Fruit fly (Drosophila melanogaster) whole organism, embryonic: ENCODE measurements around the gene Antp.

ENCODE experiments used
- ATbp ChIP-seq: fragments of 200-800 bp; sonication (Bioruptor generic); optimal IDR thresholded peaks from 2 replicates; lab custom pipeline; 2017; ENCODE audit warnings: missing biosample characterization, mild to moderate bottlenecking, missing genetic modification characterization, missing genetic modification reagents
- Adf1 ChIP-seq: fragments of 200-800 bp; sonication (Bioruptor generic); IDR thresholded peaks from 2 replicates; pipeline ENCODE4 v1.3.6; 2022; ENCODE audit warnings: missing biosample characterization, missing genetic modification characterization
- Bgb ChIP-seq: fragments of 200-800 bp; sonication (Bioruptor generic); IDR thresholded peaks from 2 replicates; pipeline ENCODE4 v1.3.6; 2022; ENCODE audit warnings: missing biosample characterization, missing genetic modification characterization; ENCODE audit not compliant: partially characterized antibody
- Bteb2 ChIP-seq: fragments of 200-800 bp; sonication (Bioruptor generic); optimal IDR thresholded peaks from 2 replicates; lab custom pipeline; 2016; ENCODE audit warnings: missing biosample characterization, missing genetic modification characterization
- CG10267 ChIP-seq: fragments of 200-800 bp; sonication (Bioruptor generic); optimal IDR thresholded peaks from 2 replicates; lab custom pipeline; 2018; ENCODE audit warnings: missing biosample characterization, mild to moderate bottlenecking, missing genetic modification characterization, moderate library complexity
- CG11456 ChIP-seq: fragments of 200-800 bp; sonication (Bioruptor generic); IDR thresholded peaks from 3 replicates; pipeline ENCODE4 v1.3.6; 2022; ENCODE audit warnings: missing biosample characterization, missing genetic modification characterization
- CG12744 ChIP-seq: fragments of 200-800 bp; sonication (Bioruptor generic); optimal IDR thresholded peaks from 2 replicates; lab custom pipeline; 2016; ENCODE audit warnings: missing biosample characterization, missing genetic modification characterization
- CG13624 ChIP-seq: fragments of 200-800 bp; sonication (Bioruptor generic); optimal IDR thresholded peaks from 2 replicates; lab custom pipeline; 2016; ENCODE audit warnings: missing biosample characterization, missing genetic modification characterization
- CG14050 ChIP-seq: fragments of 200-800 bp; sonication (Bioruptor generic); IDR thresholded peaks from 3 replicates; pipeline ENCODE4 v1.3.6; 2022; ENCODE audit warnings: missing biosample characterization, missing genetic modification characterization
- CG14667 ChIP-seq: fragments of 200-800 bp; sonication (Bioruptor generic); IDR thresholded peaks from 2 replicates; pipeline ENCODE4 v1.3.6; 2022; ENCODE audit warnings: missing biosample characterization, missing genetic modification characterization
- CG1602 ChIP-seq: fragments of 200-800 bp; sonication (Bioruptor generic); optimal IDR thresholded peaks from 3 replicates; lab custom pipeline; 2016; ENCODE audit warnings: missing biosample characterization, missing genetic modification characterization
- CG1647 ChIP-seq: fragments of 200-800 bp; sonication (Bioruptor generic); optimal IDR thresholded peaks from 3 replicates; lab custom pipeline; 2016; ENCODE audit warnings: missing biosample characterization, missing genetic modification characterization
- CG17612 ChIP-seq: fragments of 200-800 bp; sonication (Bioruptor generic); IDR thresholded peaks from 2 replicates; pipeline ENCODE4 v1.3.6; 2022; ENCODE audit warnings: missing biosample characterization, missing genetic modification characterization
- CG17802 ChIP-seq: fragments of 200-800 bp; sonication (Bioruptor generic); optimal IDR thresholded peaks from 2 replicates; lab custom pipeline; 2018; ENCODE audit warnings: missing biosample characterization, mild to moderate bottlenecking, missing genetic modification characterization, moderate library complexity
- CG17829 ChIP-seq: fragments of 200-800 bp; optimal IDR thresholded peaks from 2 replicates; lab custom pipeline; 2019; ENCODE audit warnings: missing biosample characterization, mild to moderate bottlenecking, missing genetic modification characterization, moderate library complexity
- CG18599 ChIP-seq: fragments of 200-800 bp; sonication (Bioruptor generic); optimal IDR thresholded peaks from 3 replicates; lab custom pipeline; 2017; ENCODE audit warnings: missing biosample characterization, missing genetic modification characterization, mild to moderate bottlenecking, moderate library complexity, missing genetic modification reagents
- CG2129 ChIP-seq: fragments of 200-800 bp; sonication (Bioruptor generic); IDR thresholded peaks from 2 replicates; pipeline ENCODE4 v1.3.6; 2022; ENCODE audit warnings: missing biosample characterization, missing genetic modification characterization; ENCODE audit not compliant: partially characterized antibody
- CG2199 ChIP-seq: fragments of 200-800 bp; sonication (Bioruptor generic); IDR thresholded peaks from 3 replicates; pipeline ENCODE4 v1.3.6; 2022; ENCODE audit warnings: missing biosample characterization, missing genetic modification characterization
- CG43689 ChIP-seq: fragments of 200-800 bp; sonication (Bioruptor generic); IDR thresholded peaks from 2 replicates; pipeline ENCODE4 v1.3.6; 2022; ENCODE audit warnings: missing biosample characterization, missing genetic modification characterization
- CG7271 ChIP-seq: fragments of 200-800 bp; sonication (Bioruptor generic); optimal IDR thresholded peaks from 2 replicates; lab custom pipeline; 2018; ENCODE audit warnings: missing biosample characterization, mild to moderate bottlenecking, missing genetic modification characterization, moderate library complexity
- CG9797 ChIP-seq: fragments of 200-800 bp; sonication (Bioruptor generic); optimal IDR thresholded peaks from 3 replicates; lab custom pipeline; 2018; ENCODE audit warnings: missing biosample characterization, mild to moderate bottlenecking, missing genetic modification characterization
- Camta ChIP-seq: fragments of 200-800 bp; sonication (Bioruptor generic); optimal IDR thresholded peaks from 2 replicates; lab custom pipeline; 2016; ENCODE audit warnings: missing biosample characterization, missing genetic modification characterization
- Dfd ChIP-seq, 2 experiments: fragments of >200 bp; optimal IDR thresholded peaks; 2 replicates each; lab custom pipeline; 2017; ENCODE audit warnings: missing biosample characterization in 2 of 2, missing genetic modification characterization in 2 of 2
- Dip2 ChIP-seq: fragments of 200-800 bp; sonication (Bioruptor generic); IDR thresholded peaks from 2 replicates; pipeline ENCODE4 v1.3.6; 2022; ENCODE audit warnings: missing biosample characterization, missing genetic modification characterization
- Hr39 ChIP-seq: fragments of >200 bp; optimal IDR thresholded peaks from 2 replicates; lab custom pipeline; 2017
- MTF-1 ChIP-seq: fragments of 200-800 bp; sonication (Bioruptor generic); optimal IDR thresholded peaks from 2 replicates; lab custom pipeline; 2018; ENCODE audit warnings: missing biosample characterization, mild to moderate bottlenecking, missing genetic modification characterization, borderline replicate concordance
- PHDP ChIP-seq: fragments of 200-800 bp; sonication (Bioruptor generic); optimal IDR thresholded peaks from 3 replicates; lab custom pipeline; 2018; ENCODE audit warnings: missing biosample characterization, mild to moderate bottlenecking, missing genetic modification characterization, moderate library complexity
- Poxn ChIP-seq: fragments of 200-800 bp; sonication (Bioruptor generic); IDR thresholded peaks from 2 replicates; pipeline ENCODE4 v1.3.6; 2022; ENCODE audit warnings: missing biosample characterization, missing genetic modification characterization
- Sin3A ChIP-seq: fragments of >200 bp; optimal IDR thresholded peaks from 2 replicates; lab custom pipeline; 2018
- Trl ChIP-seq, 3 experiments: fragments of >200 bp in 2 of 3; fragments of 200-800 bp in 1 of 3; sonication (Bioruptor generic) in 1 of 3; optimal IDR thresholded peaks; 2 replicates in 1 of 3; 3 replicates in 2 of 3; lab custom pipeline; 2016 to 2017; ENCODE audit warnings: missing biosample characterization in 1 of 3, missing genetic modification characterization in 1 of 3
- Vsx1 ChIP-seq: fragments of 200-800 bp; sonication (Bioruptor generic); optimal IDR thresholded peaks from 2 replicates; lab custom pipeline; 2017; ENCODE audit warnings: missing biosample characterization, mild to moderate bottlenecking, missing genetic modification characterization, missing genetic modification reagents
- ara ChIP-seq: fragments of 200-800 bp; sonication (Bioruptor generic); IDR thresholded peaks from 2 replicates; pipeline ENCODE4 v1.3.6; 2022; ENCODE audit warnings: missing biosample characterization, missing genetic modification characterization
- ase ChIP-seq: fragments of 200-800 bp; sonication (Bioruptor generic); IDR thresholded peaks from 3 replicates; pipeline ENCODE4 v1.3.6; 2022; ENCODE audit warnings: missing biosample characterization, missing genetic modification characterization
- ato ChIP-seq: fragments of 200-800 bp; sonication (Bioruptor generic); IDR thresholded peaks from 2 replicates; pipeline ENCODE4 v1.3.6; 2022; ENCODE audit warnings: missing biosample characterization, missing genetic modification characterization; ENCODE audit not compliant: partially characterized antibody
- dati ChIP-seq: fragments of 200-800 bp; sonication (Bioruptor generic); IDR thresholded peaks from 2 replicates; pipeline ENCODE4 v1.3.6; 2022; ENCODE audit warnings: missing biosample characterization, missing genetic modification characterization
- disco-r ChIP-seq: fragments of 200-800 bp; sonication (Bioruptor generic); optimal IDR thresholded peaks from 2 replicates; lab custom pipeline; 2016; ENCODE audit warnings: missing biosample characterization, missing genetic modification characterization
- emc ChIP-seq: fragments of 200-800 bp; sonication (Bioruptor generic); optimal IDR thresholded peaks from 2 replicates; lab custom pipeline; 2016; ENCODE audit warnings: missing biosample characterization, missing genetic modification characterization
- gcm ChIP-seq: fragments of 200-800 bp; sonication (Bioruptor generic); optimal IDR thresholded peaks from 2 replicates; lab custom pipeline; 2019; ENCODE audit warnings: missing biosample characterization, mild to moderate bottlenecking, missing genetic modification characterization, moderate library complexity
- gsb ChIP-seq: fragments of 200-800 bp; sonication (Bioruptor generic); IDR thresholded peaks from 2 replicates; pipeline ENCODE4 v1.3.6; 2022; ENCODE audit warnings: missing biosample characterization, missing genetic modification characterization
- her ChIP-seq: fragments of 200-800 bp; sonication (Bioruptor generic); optimal IDR thresholded peaks from 2 replicates; lab custom pipeline; 2016; ENCODE audit warnings: missing biosample characterization, missing genetic modification characterization
- hkb ChIP-seq, 2 experiments: fragments of 200-800 bp in 1 of 2; fragments of >200 bp in 1 of 2; sonication (Bioruptor generic) in 1 of 2; IDR thresholded peaks in 1 of 2; optimal IDR thresholded peaks in 1 of 2; 2 replicates each; pipeline versions ENCODE4 v1.3.6 to Lab custom; 2017 to 2022; ENCODE audit warnings: missing biosample characterization in 1 of 2, missing genetic modification characterization in 1 of 2
- kni ChIP-seq: fragments of 200-800 bp; sonication (Bioruptor generic); optimal IDR thresholded peaks from 3 replicates; lab custom pipeline; 2017; ENCODE audit warnings: mild to moderate bottlenecking, missing biosample characterization, missing genetic modification reagents, missing genetic modification characterization
- nerfin-1 ChIP-seq: fragments of 200-800 bp; sonication (Bioruptor generic); optimal IDR thresholded peaks from 3 replicates; lab custom pipeline; 2019; ENCODE audit warnings: missing biosample characterization, mild to moderate bottlenecking, missing genetic modification characterization, moderate library complexity
- phol ChIP-seq: fragments of 200-800 bp; sonication (Bioruptor generic); optimal IDR thresholded peaks from 3 replicates; lab custom pipeline; 2018; ENCODE audit warnings: missing biosample characterization, mild to moderate bottlenecking, missing genetic modification characterization, moderate library complexity
- pum ChIP-seq: fragments of 200-800 bp; sonication (Bioruptor generic); optimal IDR thresholded peaks from 2 replicates; lab custom pipeline; 2016; ENCODE audit warnings: missing biosample characterization, missing genetic modification characterization
- sens-2 ChIP-seq: fragments of 200-800 bp; sonication (Bioruptor generic); IDR thresholded peaks from 2 replicates; pipeline ENCODE4 v1.3.6; 2022; ENCODE audit warnings: missing biosample characterization, missing genetic modification characterization
- sqz ChIP-seq: fragments of 200-800 bp; sonication (Bioruptor generic); optimal IDR thresholded peaks from 3 replicates; lab custom pipeline; 2018; ENCODE audit warnings: missing biosample characterization, mild to moderate bottlenecking, missing genetic modification characterization
- sr ChIP-seq: fragments of 200-800 bp; sonication (Bioruptor generic); IDR thresholded peaks from 3 replicates; pipeline ENCODE4 v1.3.6; 2022; ENCODE audit warnings: missing biosample characterization, missing genetic modification characterization
- trh ChIP-seq: fragments of 200-800 bp; sonication (Bioruptor generic); optimal IDR thresholded peaks from 2 replicates; lab custom pipeline; 2016; ENCODE audit warnings: missing biosample characterization, missing genetic modification characterization

Antp gene

DNA sequence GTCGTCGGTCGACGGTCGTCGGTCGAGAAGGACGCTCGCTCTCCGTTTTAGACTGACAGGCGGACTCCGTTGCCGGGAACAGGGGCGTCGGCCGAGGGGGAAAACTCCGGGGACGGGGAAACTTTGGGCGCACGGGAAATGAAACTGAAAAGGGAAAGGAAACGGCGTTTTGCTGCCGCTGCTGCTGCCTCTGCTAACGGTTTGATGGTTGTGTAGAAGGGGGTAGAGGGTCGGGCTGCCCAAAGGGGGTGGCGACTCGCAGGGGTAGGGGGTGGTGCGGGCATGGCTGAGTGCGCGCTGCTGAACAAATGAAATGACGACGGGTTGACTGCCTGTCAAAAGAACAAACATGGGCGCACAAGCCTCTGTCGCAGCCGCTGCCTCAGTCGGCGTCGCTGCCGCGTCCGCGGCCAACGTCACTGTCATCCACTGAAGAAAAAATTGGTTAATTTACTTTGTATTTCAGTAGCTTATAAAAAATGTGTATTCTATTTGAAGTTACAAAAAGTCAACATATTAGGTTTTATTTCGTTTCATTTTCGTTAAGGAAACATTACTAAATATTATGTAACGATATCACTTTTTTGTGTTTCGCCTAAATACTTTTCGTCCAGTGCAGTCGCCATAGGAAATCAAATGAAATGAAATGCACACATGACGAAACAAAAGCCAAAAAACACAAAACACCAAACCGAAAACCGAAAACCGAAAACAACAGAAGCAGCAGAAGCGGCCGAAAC lies 63.0 kb downstream of the Antp start (continued):
- TF ChIP-seq CG12744 (GFP tag; lab: Kevin White, UChicago) (peak; percentile 44), ase (GFP tag; lab: Robert Waterston, UW) (peak; percentile 44; the same call in 1 of the 3 replicates), Dip2 (GFP tag; lab: Robert Waterston, UW) (no peak), Hr39 (no peak), Poxn (no peak), Bgb (GFP tag; lab: Robert Waterston, UW) (no peak), Dfd (GFP tag; optimal IDR thresholded peaks at IDR 0.05; lab: Kevin White, UChicago) (no peak), CG11456 (GFP tag; lab: Robert Waterston, UW) (no peak), Adf1 (GFP tag; lab: Robert Waterston, UW) (peak; percentile 88), Sin3A (no peak), CG7271 (tag; lab: Kevin White, UChicago) (peak; percentile 77), CG17612 (GFP tag; lab: Robert Waterston, UW) (no peak), Vsx1 (GFP tag; lab: Kevin White, UChicago) (peak; percentile 59), emc (GFP tag; lab: Kevin White, UChicago) (no peak), disco-r (GFP tag; lab: Kevin White, UChicago) (no peak), CG10267 (tag; lab: Kevin White, UChicago) (peak; percentile 81), CG9797 (GFP tag; lab: Kevin White, UChicago) (no peak), gcm (GFP tag; lab: Kevin White, UChicago) (peak; percentile 77), CG14667 (GFP tag; lab: Robert Waterston, UW) (no peak), CG1647 (GFP tag; lab: Kevin White, UChicago) (peak; percentile 31), pum (GFP tag; lab: Kevin White, UChicago) (peak; percentile 70), kni (peak; percentile 59), sqz (GFP tag; lab: Kevin White, UChicago) (peak; percentile 55), Trl (optimal IDR thresholded peaks at IDR 0.05; lab: Kevin White, UChicago) (no peak), Trl (GFP tag; optimal IDR thresholded peaks at IDR 0.05; lab: Kevin White, UChicago) (peak; percentile 70), trh (GFP tag; lab: Kevin White, UChicago) (no peak), CG17802 (peak; percentile 46), gsb (GFP tag; lab: Robert Waterston, UW) (no peak), nerfin-1 (tag; lab: Kevin White, UChicago) (peak; percentile 74), ara (GFP tag; lab: Robert Waterston, UW) (peak; percentile 70), sens-2 (GFP tag; lab: Robert Waterston, UW) (no peak), dati (GFP tag; lab: Robert Waterston, UW) (no peak), PHDP (tag; lab: Kevin White, UChicago) (peak; percentile 78), CG18599 (peak; percentile 76), ato (GFP tag; lab: Robert Waterston, UW) (no peak), CG14050 (peak; percentile 38; the same call in 2 of the 3 replicates), CG13624 (GFP tag; lab: Kevin White, UChicago) (peak; percentile 50), CG2129 (GFP tag; lab: Robert Waterston, UW) (no peak), phol (tag; lab: Kevin White, UChicago) (peak; percentile 89), CG2199 (GFP tag; lab: Robert Waterston, UW) (no peak), sr (GFP tag; lab: Robert Waterston, UW) (no peak), Camta (GFP tag; lab: Kevin White, UChicago) (peak; percentile 57), hkb (optimal IDR thresholded peaks at IDR 0.05; lab: Kevin White, UChicago) (no peak), hkb (GFP tag; IDR thresholded peaks at IDR 0.05; lab: Robert Waterston, UW) (peak; percentile 82), MTF-1 (GFP tag; lab: Kevin White, UChicago) (peak; percentile 45), CG1602 (GFP tag; lab: Kevin White, UChicago) (peak; percentile 44), CG17829 (tag; lab: Kevin White, UChicago) (peak; percentile 89), her (GFP tag; lab: Kevin White, UChicago) (peak; percentile 50), Bteb2 (GFP tag; lab: Kevin White, UChicago) (peak; percentile 13), CG43689 (GFP tag; lab: Robert Waterston, UW) (0 out of 2 replicates have a peak, but pooled peaks have one; percentile 32), ATbp (peak; percentile 63)
